Fruit fly (Drosophila melanogaster): Measurements from ENCODE around the gene Sb.

DNA sequence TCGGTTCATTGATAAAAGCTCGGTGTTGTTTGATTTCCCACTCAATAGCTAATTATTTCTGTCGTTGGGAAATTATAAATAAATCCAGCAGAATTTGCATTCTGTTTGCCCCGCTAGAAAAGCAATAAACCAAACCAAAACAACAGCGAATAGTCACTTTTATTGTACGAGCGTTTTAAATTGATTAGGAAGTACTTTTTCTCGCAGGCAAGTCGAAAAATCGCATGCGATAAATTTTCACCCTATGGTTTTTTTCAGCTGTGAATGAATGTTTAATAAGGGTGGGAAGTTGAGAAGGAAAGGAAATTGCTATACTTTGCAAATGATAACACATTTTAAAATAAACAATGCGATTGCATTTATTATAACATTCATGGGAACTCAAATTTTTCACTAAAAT is 40.1 kb downstream of the Sb start:
- TF ChIP-seq fkh (GFP tag; optimal IDR thresholded peaks at IDR 0.05) (no peak), Eip93F (GFP tag; optimal IDR thresholded peaks at IDR 0.05) (no peak), CG31627 (GFP tag; optimal IDR thresholded peaks at IDR 0.05) (no peak), CG3919 (GFP tag; optimal IDR thresholded peaks at IDR 0.05) (no peak), topi (GFP tag; optimal IDR thresholded peaks at IDR 0.05) (no peak), vri (GFP tag; optimal IDR thresholded peaks at IDR 0.05) (no peak)

Measured in whole organism, prepupa.